Worm (Caenorhabditis elegans) whole organism, L1 larva: ENCODE results near the gene emb-5.

Experiments
- C04F5.9 ChIP-seq: sonication (generic microtip); optimal IDR thresholded peaks from 2 replicates; lab custom pipeline; 2016; ENCODE audit warnings: missing genetic modification characterization, missing compliant biosample characterization
- C34B4.2 ChIP-seq: sonication (generic microtip); optimal IDR thresholded peaks from 2 replicates; lab custom pipeline; 2017; ENCODE audit warnings: mild to moderate bottlenecking, missing genetic modification characterization, missing compliant biosample characterization
- F16B12.6 ChIP-seq: fragments of 150-350 bp; optimal IDR thresholded peaks from 2 replicates; lab custom pipeline; 2014; ENCODE audit warnings: missing biosample characterization, missing genetic modification characterization
- alr-1 ChIP-seq: fragments of 200-800 bp; sonication (Bioruptor generic); optimal IDR thresholded peaks from 2 replicates; lab custom pipeline; 2018; ENCODE audit warnings: borderline replicate concordance, mild to moderate bottlenecking, missing genetic modification characterization, missing compliant biosample characterization
- aly-2 ChIP-seq: fragments of 150-350 bp; optimal IDR thresholded peaks from 2 replicates; lab custom pipeline; 2014; ENCODE audit warnings: missing biosample characterization, missing genetic modification characterization
- ceh-63 ChIP-seq: fragments of 200-800 bp; sonication (Bioruptor generic); optimal IDR thresholded peaks from 2 replicates; lab custom pipeline; 2018; ENCODE audit warnings: mild to moderate bottlenecking, missing genetic modification characterization, missing compliant biosample characterization
- ceh-88 ChIP-seq: fragments of 200-800 bp; sonication (Bioruptor generic); IDR thresholded peaks from 2 replicates; pipeline ENCODE4 v1.3.6; 2022; ENCODE audit warnings: missing genetic modification characterization, missing compliant biosample characterization
- ceh-90 ChIP-seq: sonication (generic microtip); optimal IDR thresholded peaks from 2 replicates; lab custom pipeline; 2016; ENCODE audit warnings: missing genetic modification characterization, missing compliant biosample characterization
- dsc-1 ChIP-seq: sonication (generic microtip); optimal IDR thresholded peaks from 2 replicates; lab custom pipeline; 2016; ENCODE audit warnings: mild to moderate bottlenecking, missing genetic modification characterization, missing compliant biosample characterization
- efl-1 ChIP-seq, 4 experiments: fragments of 150-350 bp; optimal IDR thresholded peaks in 3 of 4; peaks in 1 of 4; 1 replicate in 1 of 4; 2 replicates in 3 of 4; lab custom pipeline; 2014; ENCODE audit warnings: missing biosample characterization in 2 of 4, missing genetic modification characterization in 2 of 4, missing genetic modification reagents in 2 of 4
- egl-27 ChIP-seq, 2 experiments: fragments of 150-350 bp in 1 of 2; sonication (generic microtip); optimal IDR thresholded peaks; 3 replicates each; lab custom pipeline; 2017 to 2018; ENCODE audit warnings: missing biosample characterization in 2 of 2, missing genetic modification characterization in 2 of 2, missing genetic modification reagents in 2 of 2
- elt-2 ChIP-seq: sonication (generic microtip); optimal IDR thresholded peaks from 2 replicates; lab custom pipeline; 2016; ENCODE audit warnings: missing genetic modification characterization, mild to moderate bottlenecking, inconsistent platforms, missing compliant biosample characterization, missing genetic modification reagents
- elt-3 ChIP-seq, 6 experiments: fragments of 150-350 bp in 1 of 6; sonication (generic microtip); optimal IDR thresholded peaks; 2 replicates each; lab custom pipeline; 2017 to 2018; ENCODE audit warnings: missing biosample characterization in 6 of 6, missing genetic modification characterization in 6 of 6, inconsistent platforms in 1 of 6
- ets-5 ChIP-seq: fragments of 200-800 bp; sonication (Bioruptor generic); IDR thresholded peaks from 2 replicates; pipeline ENCODE4 v1.3.6; 2022; ENCODE audit warnings: missing genetic modification characterization, missing compliant biosample characterization
- fkh-10 ChIP-seq: sonication (generic microtip); optimal IDR thresholded peaks from 2 replicates; lab custom pipeline; 2017; ENCODE audit warnings: missing biosample characterization, missing genetic modification reagents, missing genetic modification characterization
- fkh-8 ChIP-seq: sonication (generic microtip); optimal IDR thresholded peaks from 2 replicates; lab custom pipeline; 2016; ENCODE audit warnings: mild to moderate bottlenecking, missing genetic modification characterization, missing compliant biosample characterization
- grh-1 ChIP-seq: fragments of 200-800 bp; sonication (Bioruptor generic); IDR thresholded peaks from 2 replicates; pipeline ENCODE4 v1.3.6; 2022; ENCODE audit warnings: missing genetic modification reagents, missing genetic modification characterization, missing compliant biosample characterization
- hpl-2 ChIP-seq: fragments of 150-350 bp; optimal IDR thresholded peaks from 2 replicates; lab custom pipeline; 2014; ENCODE audit warnings: missing biosample characterization, missing genetic modification reagents, missing genetic modification characterization
- isw-1 ChIP-seq: fragments of 200-800 bp; sonication (Bioruptor generic); IDR thresholded peaks from 2 replicates; pipeline ENCODE4 v1.3.6; 2022; ENCODE audit warnings: missing genetic modification characterization, missing compliant biosample characterization
- jun-1 ChIP-seq: fragments of 150-350 bp; optimal IDR thresholded peaks from 2 replicates; lab custom pipeline; 2014; ENCODE audit warnings: missing biosample characterization, missing genetic modification reagents, missing genetic modification characterization
- lin-13 ChIP-seq: fragments of 150-350 bp; optimal IDR thresholded peaks from 2 replicates; lab custom pipeline; 2014; ENCODE audit warnings: missing biosample characterization, missing genetic modification reagents, missing genetic modification characterization
- lin-14 ChIP-seq: fragments of 200-800 bp; sonication (Bioruptor generic); optimal IDR thresholded peaks from 2 replicates; lab custom pipeline; 2018; ENCODE audit warnings: mild to moderate bottlenecking, missing genetic modification characterization, moderate library complexity, missing compliant biosample characterization
- lin-35 ChIP-seq, 2 experiments: fragments of 150-350 bp; optimal IDR thresholded peaks; 2 replicates each; lab custom pipeline; 2014; ENCODE audit warnings: missing biosample characterization in 2 of 2, missing genetic modification characterization in 2 of 2, missing genetic modification reagents in 2 of 2
- lin-39 ChIP-seq: fragments of 150-350 bp; optimal IDR thresholded peaks from 2 replicates; lab custom pipeline; 2014; ENCODE audit warnings: missing biosample characterization, missing genetic modification reagents, missing genetic modification characterization
- lsy-2 ChIP-seq, 2 experiments: fragments of 150-350 bp; optimal IDR thresholded peaks; 2 replicates each; lab custom pipeline; 2014; ENCODE audit warnings: missing biosample characterization in 2 of 2, missing genetic modification characterization in 2 of 2
- mef-2 ChIP-seq: fragments of 150-350 bp; optimal IDR thresholded peaks from 2 replicates; lab custom pipeline; 2014; ENCODE audit warnings: missing biosample characterization, missing genetic modification characterization
- mep-1 ChIP-seq: fragments of 150-350 bp; optimal IDR thresholded peaks from 2 replicates; lab custom pipeline; 2014; ENCODE audit warnings: missing biosample characterization, missing genetic modification characterization
- nhr-20 ChIP-seq: sonication (generic microtip); optimal IDR thresholded peaks from 2 replicates; lab custom pipeline; 2016; ENCODE audit warnings: mild to moderate bottlenecking, missing genetic modification characterization, missing compliant biosample characterization
- nhr-28 ChIP-seq: fragments of 150-350 bp; optimal IDR thresholded peaks from 2 replicates; lab custom pipeline; 2014; ENCODE audit warnings: missing biosample characterization, missing genetic modification characterization
- nhr-76 ChIP-seq: sonication (generic microtip); optimal IDR thresholded peaks from 2 replicates; lab custom pipeline; 2017; ENCODE audit warnings: missing biosample characterization, missing genetic modification characterization
- nhr-77 ChIP-seq: fragments of 150-350 bp; optimal IDR thresholded peaks from 2 replicates; lab custom pipeline; 2014; ENCODE audit warnings: missing biosample characterization, missing genetic modification characterization
- nhr-85 ChIP-seq: sonication (generic microtip); peaks from one replicate; lab custom pipeline; 2016; ENCODE audit warnings: missing genetic modification characterization, inconsistent platforms, missing compliant biosample characterization
- nhr-90 ChIP-seq: sonication (generic microtip); optimal IDR thresholded peaks from 2 replicates; lab custom pipeline; 2016; ENCODE audit warnings: mild to moderate bottlenecking, missing genetic modification characterization, missing compliant biosample characterization; ENCODE audit not compliant: poor library complexity
- pag-3 ChIP-seq: sonication (generic microtip); optimal IDR thresholded peaks from 2 replicates; lab custom pipeline; 2017; ENCODE audit warnings: missing genetic modification characterization, mild to moderate bottlenecking, missing compliant biosample characterization, antibody characterized with exemption, borderline replicate concordance; ENCODE audit not compliant: insufficient read depth
- rnt-1 ChIP-seq: sonication (generic microtip); optimal IDR thresholded peaks from 2 replicates; lab custom pipeline; 2016; ENCODE audit warnings: mild to moderate bottlenecking, missing genetic modification characterization, moderate library complexity, missing compliant biosample characterization
- snpc-4 ChIP-seq: fragments of 150-350 bp; optimal IDR thresholded peaks from 2 replicates; lab custom pipeline; 2014; ENCODE audit warnings: missing biosample characterization, missing genetic modification characterization
- snu-23 ChIP-seq: sonication (generic microtip); optimal IDR thresholded peaks from 2 replicates; lab custom pipeline; 2016; ENCODE audit warnings: missing genetic modification characterization, missing compliant biosample characterization
- sptf-1 ChIP-seq: fragments of 150-350 bp; optimal IDR thresholded peaks from 2 replicates; lab custom pipeline; 2014; ENCODE audit warnings: missing biosample characterization, missing genetic modification characterization
- unc-130 ChIP-seq: fragments of 150-350 bp; optimal IDR thresholded peaks from 2 replicates; lab custom pipeline; 2017; ENCODE audit warnings: missing biosample characterization, missing genetic modification characterization, inconsistent platforms
- unc-30 ChIP-seq: sonication (generic microtip); optimal IDR thresholded peaks from 2 replicates; lab custom pipeline; 2017; ENCODE audit warnings: missing biosample characterization, missing genetic modification characterization
- unc-62 ChIP-seq: fragments of 150-350 bp; optimal IDR thresholded peaks from 2 replicates; lab custom pipeline; 2014; ENCODE audit warnings: missing biosample characterization, missing genetic modification reagents, missing genetic modification characterization
- unc-86 ChIP-seq: sonication (generic microtip); optimal IDR thresholded peaks from 2 replicates; lab custom pipeline; 2016; ENCODE audit warnings: missing genetic modification characterization, missing compliant biosample characterization
- unc-98 ChIP-seq: fragments of 200-800 bp; sonication (Bioruptor generic); IDR thresholded peaks from 2 replicates; pipeline ENCODE4 v1.3.6; 2022; ENCODE audit warnings: missing genetic modification characterization, missing compliant biosample characterization
- xbp-1 ChIP-seq: sonication (generic microtip); optimal IDR thresholded peaks from 2 replicates; lab custom pipeline; 2016; ENCODE audit warnings: missing genetic modification characterization, missing compliant biosample characterization
- zip-4 ChIP-seq: fragments of 200-800 bp; sonication (Bioruptor generic); optimal IDR thresholded peaks from 2 replicates; lab custom pipeline; 2018; ENCODE audit warnings: mild to moderate bottlenecking, missing genetic modification characterization, moderate library complexity, missing compliant biosample characterization
- ztf-11 ChIP-seq, 2 experiments: sonication (generic microtip); optimal IDR thresholded peaks; 2 replicates each; lab custom pipeline; 2016 to 2017; ENCODE audit warnings: missing genetic modification characterization in 2 of 2, missing biosample characterization in 1 of 2, missing compliant biosample characterization in 1 of 2

emb-5 gene

DNA sequence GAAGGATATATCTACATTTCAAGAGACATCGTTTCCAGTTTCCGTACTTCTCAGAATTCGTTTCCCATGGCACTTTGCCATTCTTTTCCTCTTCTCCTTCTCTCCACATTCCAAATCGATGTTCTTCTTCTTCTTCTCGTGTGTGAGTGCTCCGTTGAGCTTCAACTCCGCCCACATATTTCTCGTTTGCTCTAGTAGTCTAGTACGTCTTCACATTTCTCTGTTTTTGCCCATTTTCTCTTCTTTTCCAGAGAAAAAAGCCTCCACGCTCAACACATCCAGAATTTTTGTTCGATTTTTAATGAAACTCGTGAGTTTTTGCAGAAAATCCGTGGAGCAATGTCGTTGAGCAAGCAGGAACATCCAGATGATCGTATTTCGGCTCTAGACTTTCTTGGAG, 11.6 kb downstream of the emb-5 start, which contains the start of gene T04A8.18:
Gene T04A8.18 (plus strand): TSS at position 301 of the 400 bp plus-strand sequence.
- TF ChIP-seq snpc-4 (tag; lab: Kevin White, UChicago) (no peak), elt-3 (tag; optimal IDR thresholded peaks at IDR 0.05; lab: Kevin White, UChicago) (no peak), aly-2 (tag; lab: Kevin White, UChicago) (no peak), C34B4.2 (tag; lab: Kevin White, UChicago) (no peak), unc-86 (tag; lab: Kevin White, UChicago) (no peak), ceh-90 (tag; lab: Kevin White, UChicago) (no peak), nhr-90 (tag; lab: Kevin White, UChicago) (no peak), isw-1 (GFP tag; lab: Robert Waterston, UW) (no peak), lin-35 (GFP tag; optimal IDR thresholded peaks at IDR 0.05; lab: Kevin White, UChicago) (no peak), nhr-76 (tag; lab: Kevin White, UChicago) (no peak), alr-1 (tag; lab: Kevin White, UChicago) (no peak), jun-1 (tag; lab: Kevin White, UChicago) (no peak), unc-98 (GFP tag; lab: Robert Waterston, UW) (no peak), lsy-2 (tag; optimal IDR thresholded peaks at IDR 0.05; lab: Kevin White, UChicago) (no peak), F16B12.6 (no peak)

DNA sequence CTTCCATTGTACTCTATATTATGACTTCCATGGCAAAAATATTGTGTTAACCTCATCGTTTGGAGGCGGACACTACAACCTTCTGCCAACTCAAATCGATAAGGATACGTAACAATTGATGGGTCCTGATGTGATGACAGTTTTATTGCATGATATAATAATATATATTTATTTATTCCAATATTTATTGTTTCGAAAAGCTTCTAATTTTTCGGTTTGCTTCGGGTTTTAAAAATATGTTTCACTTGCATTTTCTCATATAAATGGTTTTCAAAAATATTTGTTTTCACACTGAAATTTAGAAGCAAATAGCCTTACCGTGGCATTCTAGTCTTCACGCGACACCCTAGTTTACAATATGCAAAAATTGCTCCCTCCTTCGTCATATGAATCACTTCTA, 13.8 kb downstream of the emb-5 start, which contains the start of gene T04A8.13:
Gene T04A8.13 (plus strand): TSS at position 301 of the 400 bp plus-strand sequence.
- no peak for TF ChIP-seq efl-1 (optimal IDR thresholded peaks at IDR 0.05; lab: Kevin White, UChicago)
- peak in 1 of 2 experiments; percentile 2 for TF ChIP-seq efl-1 (GFP tag; optimal IDR thresholded peaks at IDR 0.05 in 1 of 2; lab: Kevin White, UChicago)
- TF ChIP-seq nhr-85 (tag; lab: Kevin White, UChicago) = no peak
- TF ChIP-seq, all 84 proteins: peak for 1

DNA sequence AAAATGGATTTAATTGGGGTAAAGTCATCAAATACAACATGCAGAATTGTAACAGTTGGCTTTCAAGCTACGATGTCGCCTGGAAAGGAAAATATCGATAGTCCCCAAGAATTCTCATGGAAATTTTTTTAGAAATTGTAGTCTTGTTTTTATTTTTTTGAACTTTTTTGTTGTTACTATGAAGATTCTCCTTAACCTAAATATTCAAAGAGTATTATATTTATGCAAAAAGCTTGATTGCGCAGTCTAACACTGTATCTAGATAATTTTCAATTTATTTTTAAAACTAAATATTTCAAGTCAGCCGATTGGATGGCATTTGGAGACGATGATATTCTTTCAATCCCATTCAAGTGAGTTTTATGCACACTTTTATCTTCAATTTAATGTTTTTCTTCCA, 15.3 kb downstream of the emb-5 start, which contains the start of gene pgap-2:
Gene pgap-2 (plus strand): TSS at position 301 of the 400 bp plus-strand sequence.
- TF ChIP-seq fkh-8 (no peak), unc-30 (tag; lab: Kevin White, UChicago) (no peak), mep-1 (no peak), hpl-2 (no peak), nhr-85 (tag; lab: Kevin White, UChicago) (no peak)

DNA sequence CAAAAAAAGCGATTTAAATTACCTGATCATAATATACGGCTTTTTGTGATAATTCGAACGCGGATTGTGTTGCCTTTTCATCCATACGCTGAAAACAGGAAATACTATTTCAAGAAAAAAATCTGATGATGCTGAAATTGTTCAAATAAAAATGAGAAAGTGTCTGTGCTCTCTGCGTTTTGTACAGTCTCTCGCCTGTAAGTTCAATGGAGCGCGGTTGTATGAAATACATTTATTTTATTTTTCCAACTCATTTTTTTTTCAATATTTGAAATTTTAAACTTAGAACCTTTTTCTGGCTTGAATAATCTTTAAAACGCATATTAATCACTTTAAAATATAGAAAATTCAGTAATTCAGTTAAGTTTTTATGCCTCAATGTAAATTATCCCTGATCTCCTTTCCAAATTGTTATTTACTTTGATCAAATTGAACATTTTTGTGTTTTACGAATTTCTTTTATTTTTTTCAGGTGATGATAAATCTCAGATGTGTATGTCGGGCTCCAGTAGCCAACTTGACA, 16.5 kb downstream of the emb-5 start, which contains the start of the genes clp-2 and mrpl-16:
Gene clp-2 (minus strand): TSS at position 94 of the 523 bp plus-strand sequence.
Gene mrpl-16 (plus strand): TSS at position 473 of the 523 bp plus-strand sequence.
- TF ChIP-seq xbp-1 = no peak
- no peak for TF ChIP-seq ets-5 (GFP tag; lab: Robert Waterston, UW)
- TF ChIP-seq lin-14 (GFP tag; lab: Kevin White, UChicago) = no peak
- no peak for TF ChIP-seq ceh-88 (GFP tag; lab: Robert Waterston, UW)
- TF ChIP-seq grh-1 (GFP tag; lab: Robert Waterston, UW) = no peak
- TF ChIP-seq mef-2 (tag; lab: Kevin White, UChicago) = no peak
- no peak for TF ChIP-seq unc-62 (GFP tag; lab: Kevin White, UChicago)
- TF ChIP-seq unc-130 = no peak
- TF ChIP-seq isw-1 (GFP tag; lab: Robert Waterston, UW) = no peak
- no peak for TF ChIP-seq unc-30 (tag; lab: Kevin White, UChicago)
- no peak for TF ChIP-seq lin-39
- TF ChIP-seq snu-23 (GFP tag; lab: Kevin White, UChicago) = peak; percentile 38
- no peak for TF ChIP-seq zip-4
- no peak for TF ChIP-seq nhr-20 (tag; lab: Kevin White, UChicago)
- TF ChIP-seq unc-86 (tag; lab: Kevin White, UChicago) = no peak
- no peak for TF ChIP-seq dsc-1 (tag; lab: Kevin White, UChicago)
- TF ChIP-seq elt-2 (tag; lab: Kevin White, UChicago) = no peak
- TF ChIP-seq pag-3 = no peak
- TF ChIP-seq ceh-63 (GFP tag; lab: Kevin White, UChicago) = no peak
- TF ChIP-seq ztf-11 (tag; optimal IDR thresholded peaks at IDR 0.05; lab: Kevin White, UChicago) = no peak
- TF ChIP-seq nhr-77 (tag; lab: Kevin White, UChicago) = no peak
- no peak for TF ChIP-seq nhr-28 (tag; lab: Kevin White, UChicago)
- TF ChIP-seq C04F5.9 (tag; lab: Kevin White, UChicago) = no peak
- no peak for TF ChIP-seq elt-3 (tag; optimal IDR thresholded peaks at IDR 0.05; lab: Kevin White, UChicago)
- TF ChIP-seq sptf-1 (tag; lab: Kevin White, UChicago) = no peak
- no peak for TF ChIP-seq egl-27 (tag; optimal IDR thresholded peaks at IDR 0.05; lab: Kevin White, UChicago)
- TF ChIP-seq lin-13 (GFP tag; lab: Kevin White, UChicago) = no peak
- TF ChIP-seq fkh-10 (GFP tag; lab: Kevin White, UChicago) = no peak
- TF ChIP-seq rnt-1 (tag; lab: Kevin White, UChicago) = peak; percentile 34
